Fruit fly (Drosophila melanogaster) whole organism, pupa: Measurements from ENCODE around the gene Inx5.

Experiments used
- CG10348 ChIP-seq: fragments of 200-800 bp; sonication (Bioruptor generic); IDR thresholded peaks from 2 replicates; pipeline ENCODE4 v1.3.6; 2022; ENCODE audit warnings: missing biosample characterization, missing genetic modification characterization
- CG12605 ChIP-seq: fragments of 200-800 bp; sonication (Bioruptor generic); IDR thresholded peaks from 2 replicates; pipeline ENCODE4 v1.3.6; 2022; ENCODE audit warnings: missing biosample characterization, missing genetic modification characterization
- CG17806 ChIP-seq: fragments of 200-800 bp; sonication (Bioruptor generic); optimal IDR thresholded peaks from 2 replicates; lab custom pipeline; 2018; ENCODE audit warnings: missing biosample characterization, mild to moderate bottlenecking, missing genetic modification characterization, moderate library complexity
- CG32121 ChIP-seq: fragments of 200-800 bp; sonication (Bioruptor generic); IDR thresholded peaks from 2 replicates; pipeline ENCODE4 v1.3.6; 2022; ENCODE audit warnings: missing biosample characterization, missing genetic modification characterization
- CG34367 ChIP-seq: fragments of 200-800 bp; sonication (Bioruptor generic); optimal IDR thresholded peaks from 2 replicates; lab custom pipeline; 2018; ENCODE audit warnings: missing biosample characterization, mild to moderate bottlenecking, missing genetic modification characterization
- CG8159 ChIP-seq: fragments of 200-800 bp; sonication (Bioruptor generic); optimal IDR thresholded peaks from 3 replicates; lab custom pipeline; 2018; ENCODE audit warnings: missing biosample characterization, mild to moderate bottlenecking, missing genetic modification characterization, moderate library complexity
- CG9948 ChIP-seq: fragments of 200-800 bp; sonication (Bioruptor generic); optimal IDR thresholded peaks from 2 replicates; lab custom pipeline; 2018; ENCODE audit warnings: missing biosample characterization, mild to moderate bottlenecking, missing genetic modification characterization, moderate library complexity
- EcR ChIP-seq: fragments of 200-800 bp; sonication (Bioruptor generic); optimal IDR thresholded peaks from 3 replicates; lab custom pipeline; 2019; ENCODE audit warnings: missing biosample characterization, missing genetic modification characterization, mild to moderate bottlenecking, moderate library complexity, missing genetic modification reagents
- Pif1B ChIP-seq: fragments of 200-800 bp; sonication (Bioruptor generic); optimal IDR thresholded peaks from 3 replicates; lab custom pipeline; 2016; ENCODE audit warnings: missing biosample characterization, missing genetic modification characterization
- Snoo ChIP-seq: fragments of 200-800 bp; sonication (Bioruptor generic); optimal IDR thresholded peaks from 3 replicates; lab custom pipeline; 2017; ENCODE audit warnings: missing biosample characterization, mild to moderate bottlenecking, missing genetic modification characterization, inconsistent platforms
- fd96Ca ChIP-seq: fragments of 200-800 bp; sonication (Bioruptor generic); IDR thresholded peaks from 3 replicates; pipeline ENCODE4 v1.3.6; 2022; ENCODE audit warnings: missing biosample characterization, missing genetic modification characterization
- gl ChIP-seq: fragments of 200-800 bp; sonication (Bioruptor generic); optimal IDR thresholded peaks from 2 replicates; lab custom pipeline; 2018; ENCODE audit warnings: missing biosample characterization, mild to moderate bottlenecking, missing genetic modification characterization
- rn ChIP-seq: fragments of 200-800 bp; sonication (Bioruptor generic); IDR thresholded peaks from 2 replicates; pipeline ENCODE4 v1.3.6; 2022; ENCODE audit warnings: missing biosample characterization, missing genetic modification characterization

DNA sequence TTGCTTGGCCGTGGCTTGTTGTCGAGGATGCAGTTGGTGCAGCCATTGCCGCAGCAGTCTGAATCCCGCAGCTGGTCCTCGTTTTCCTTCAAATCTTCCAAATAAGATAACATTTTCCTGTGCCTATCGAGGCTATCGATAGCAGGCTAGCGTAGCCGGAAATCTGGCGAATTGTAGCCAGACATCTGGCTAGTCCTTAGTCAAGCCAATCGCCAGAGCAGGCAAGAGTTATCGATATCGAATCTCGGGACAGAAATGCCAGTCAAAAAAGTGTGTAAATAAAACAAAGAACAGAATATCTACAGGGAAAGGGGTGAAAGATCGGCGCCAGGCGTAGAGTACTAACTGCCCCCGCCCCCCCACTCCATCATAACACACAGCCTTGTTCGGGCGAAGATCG lies 22.7 kb upstream of the Inx5 start, which contains the start of the genes CG7914 and CG14194:
- TF ChIP-seq CG32121 (GFP tag; lab: Robert Waterston, UW) (no peak), CG10348 (GFP tag; lab: Robert Waterston, UW) (no peak), Pif1B (GFP tag; lab: Kevin White, UChicago) (no peak), gl (tag; lab: Kevin White, UChicago) (no peak), CG34367 (tag; lab: Kevin White, UChicago) (no peak), Snoo (tag; lab: Kevin White, UChicago) (no peak), rn (GFP tag; lab: Robert Waterston, UW) (no peak), fd96Ca (GFP tag; lab: Robert Waterston, UW) (no peak), CG17806 (no peak), EcR (peak; percentile 18), CG9948 (tag; lab: Kevin White, UChicago) (no peak), CG8159 (tag; lab: Kevin White, UChicago) (no peak), CG12605 (GFP tag; lab: Robert Waterston, UW) (no peak)
